Fruit fly (Drosophila melanogaster) whole organism, embryonic: Measurements from ENCODE around the gene mRpL14.

Experiments
- CG10654 ChIP-seq: fragments of 200-800 bp; sonication (Bioruptor generic); optimal IDR thresholded peaks from 2 replicates; lab custom pipeline; 2016; ENCODE audit warnings: missing biosample characterization, missing genetic modification characterization
- CG10959 ChIP-seq: fragments of 200-800 bp; sonication (Bioruptor generic); IDR thresholded peaks from 2 replicates; pipeline ENCODE4 v1.3.6; 2022; ENCODE audit warnings: missing biosample characterization, missing genetic modification characterization
- CG11504 ChIP-seq: fragments of 200-800 bp; sonication (Bioruptor generic); optimal IDR thresholded peaks from 3 replicates; lab custom pipeline; 2019; ENCODE audit warnings: missing biosample characterization, mild to moderate bottlenecking, missing genetic modification characterization, moderate library complexity
- CG11695 ChIP-seq: fragments of 200-800 bp; sonication (Bioruptor generic); IDR thresholded peaks from 3 replicates; pipeline ENCODE4 v1.3.6; 2022; ENCODE audit warnings: missing biosample characterization, missing genetic modification characterization
- CG13624 ChIP-seq: fragments of 200-800 bp; sonication (Bioruptor generic); optimal IDR thresholded peaks from 2 replicates; lab custom pipeline; 2016; ENCODE audit warnings: missing biosample characterization, missing genetic modification characterization
- CG14860 ChIP-seq: fragments of 200-800 bp; sonication (Bioruptor generic); IDR thresholded peaks from 3 replicates; pipeline ENCODE4 v1.3.6; 2022; ENCODE audit warnings: missing biosample characterization, missing genetic modification characterization; ENCODE audit not compliant: partially characterized antibody
- CG1529 ChIP-seq: fragments of 200-800 bp; sonication (Bioruptor generic); optimal IDR thresholded peaks from 3 replicates; lab custom pipeline; 2018; ENCODE audit warnings: missing biosample characterization, missing genetic modification characterization
- CG15514 ChIP-seq: fragments of 200-800 bp; sonication (Bioruptor generic); optimal IDR thresholded peaks from 3 replicates; lab custom pipeline; 2017; ENCODE audit warnings: missing biosample characterization, missing genetic modification characterization, mild to moderate bottlenecking, moderate library complexity, missing genetic modification reagents
- CG2889 ChIP-seq: fragments of 200-800 bp; sonication (Bioruptor generic); IDR thresholded peaks from 3 replicates; pipeline ENCODE4 v1.3.6; 2022; ENCODE audit warnings: missing biosample characterization, missing genetic modification characterization
- CG34376 ChIP-seq: fragments of 200-800 bp; sonication (Bioruptor generic); optimal IDR thresholded peaks from 2 replicates; lab custom pipeline; 2018; ENCODE audit warnings: missing biosample characterization, mild to moderate bottlenecking, missing genetic modification characterization
- CG5953 ChIP-seq: fragments of 200-800 bp; sonication (Bioruptor generic); IDR thresholded peaks from 2 replicates; pipeline ENCODE4 v1.3.6; 2022; ENCODE audit warnings: missing biosample characterization, missing genetic modification characterization
- CG6813 ChIP-seq: fragments of 200-800 bp; sonication (Bioruptor generic); optimal IDR thresholded peaks from 2 replicates; lab custom pipeline; 2017; ENCODE audit warnings: missing biosample characterization, missing genetic modification characterization, mild to moderate bottlenecking, moderate library complexity, missing genetic modification reagents
- CG6854 ChIP-seq: fragments of 200-800 bp; sonication (Bioruptor generic); optimal IDR thresholded peaks from 3 replicates; lab custom pipeline; 2017; ENCODE audit warnings: missing biosample characterization, mild to moderate bottlenecking, missing genetic modification characterization
- CG7928 ChIP-seq: fragments of 200-800 bp; sonication (Bioruptor generic); optimal IDR thresholded peaks from 2 replicates; lab custom pipeline; 2017; ENCODE audit warnings: missing biosample characterization, mild to moderate bottlenecking, missing genetic modification characterization
- CG7987 ChIP-seq: fragments of 200-800 bp; sonication (Bioruptor generic); optimal IDR thresholded peaks from 2 replicates; lab custom pipeline; 2018; ENCODE audit warnings: missing biosample characterization, mild to moderate bottlenecking, missing genetic modification characterization, moderate library complexity
- D19A ChIP-seq: fragments of 200-800 bp; optimal IDR thresholded peaks from 3 replicates; lab custom pipeline; 2019; ENCODE audit warnings: missing biosample characterization, mild to moderate bottlenecking, missing genetic modification characterization, moderate library complexity
- Dbx ChIP-seq: fragments of 200-800 bp; sonication (Bioruptor generic); IDR thresholded peaks from 3 replicates; pipeline ENCODE4 v1.3.6; 2022; ENCODE audit warnings: missing biosample characterization, missing genetic modification characterization
- Fer2 ChIP-seq: fragments of 200-800 bp; sonication (Bioruptor generic); optimal IDR thresholded peaks from 2 replicates; lab custom pipeline; 2018; ENCODE audit warnings: missing biosample characterization, mild to moderate bottlenecking, missing genetic modification characterization, moderate library complexity
- Hr3 ChIP-seq: fragments of 200-800 bp; sonication (Bioruptor generic); optimal IDR thresholded peaks from 3 replicates; lab custom pipeline; 2016; ENCODE audit warnings: missing biosample characterization, missing genetic modification characterization
- Hr39 ChIP-seq: fragments of >200 bp; optimal IDR thresholded peaks from 2 replicates; lab custom pipeline; 2017
- MESR4 ChIP-seq: fragments of 200-800 bp; sonication (Bioruptor generic); optimal IDR thresholded peaks from 2 replicates; lab custom pipeline; 2018; ENCODE audit warnings: missing biosample characterization, mild to moderate bottlenecking, missing genetic modification characterization, moderate library complexity
- Meics ChIP-seq: fragments of 200-800 bp; sonication (Bioruptor generic); optimal IDR thresholded peaks from 2 replicates; lab custom pipeline; 2017; ENCODE audit warnings: missing biosample characterization, mild to moderate bottlenecking, missing genetic modification characterization
- Nf-YC ChIP-seq: fragments of 200-800 bp; optimal IDR thresholded peaks from 3 replicates; lab custom pipeline; 2019; ENCODE audit warnings: missing biosample characterization, mild to moderate bottlenecking, missing genetic modification characterization, moderate library complexity
- Sox100B ChIP-seq: fragments of 200-800 bp; sonication (Bioruptor generic); optimal IDR thresholded peaks from 3 replicates; lab custom pipeline; 2018; ENCODE audit warnings: missing biosample characterization, mild to moderate bottlenecking, missing genetic modification characterization
- Sox102F ChIP-seq: fragments of 200-800 bp; sonication (Bioruptor generic); optimal IDR thresholded peaks from 2 replicates; lab custom pipeline; 2018; ENCODE audit warnings: missing biosample characterization, mild to moderate bottlenecking, missing genetic modification characterization, moderate library complexity
- Spps ChIP-seq: fragments of 200-800 bp; sonication (Bioruptor generic); optimal IDR thresholded peaks from 2 replicates; lab custom pipeline; 2018; ENCODE audit warnings: missing biosample characterization, mild to moderate bottlenecking, missing genetic modification characterization
- Taf1 ChIP-seq: fragments of 200-800 bp; sonication (Bioruptor generic); IDR thresholded peaks from 2 replicates; pipeline ENCODE4 v1.3.6; 2022; ENCODE audit warnings: missing biosample characterization, missing genetic modification characterization
- al ChIP-seq: fragments of 200-800 bp; sonication (Bioruptor generic); IDR thresholded peaks from 2 replicates; pipeline ENCODE4 v1.3.6; 2022; ENCODE audit warnings: missing biosample characterization, missing genetic modification characterization
- aop ChIP-seq: fragments of 200-800 bp; sonication (Bioruptor generic); IDR thresholded peaks from 2 replicates; pipeline ENCODE4 v1.3.6; 2022; ENCODE audit warnings: missing biosample characterization, missing genetic modification characterization
- az2 ChIP-seq: fragments of 200-800 bp; sonication (Bioruptor generic); optimal IDR thresholded peaks from 3 replicates; lab custom pipeline; 2016; ENCODE audit warnings: missing biosample characterization, missing genetic modification characterization
- bab2 ChIP-seq: fragments of 200-800 bp; sonication (Bioruptor generic); optimal IDR thresholded peaks from 2 replicates; lab custom pipeline; 2016; ENCODE audit warnings: missing biosample characterization, missing genetic modification characterization
- bowl ChIP-seq: fragments of 200-800 bp; sonication (Bioruptor generic); IDR thresholded peaks from 2 replicates; pipeline ENCODE4 v1.3.6; 2022; ENCODE audit warnings: missing biosample characterization, missing genetic modification characterization
- bsh ChIP-seq, 2 experiments: fragments of 200-800 bp; sonication (Bioruptor generic); optimal IDR thresholded peaks; 2 replicates each; lab custom pipeline; 2017 to 2018; ENCODE audit warnings: mild to moderate bottlenecking in 2 of 2, missing biosample characterization in 2 of 2, missing genetic modification characterization in 2 of 2, moderate library complexity in 1 of 2
- cad ChIP-seq: fragments of >200 bp; optimal IDR thresholded peaks from 2 replicates; lab custom pipeline; 2017; ENCODE audit warnings: missing biosample characterization, missing genetic modification characterization
- chinmo ChIP-seq: fragments of 200-800 bp; sonication (Bioruptor generic); IDR thresholded peaks from 4 replicates; pipeline ENCODE4 v1.3.6; 2022; ENCODE audit warnings: missing biosample characterization, missing genetic modification characterization; ENCODE audit not compliant: partially characterized antibody
- cwo ChIP-seq: fragments of 200-800 bp; sonication (Bioruptor generic); optimal IDR thresholded peaks from 3 replicates; lab custom pipeline; 2017; ENCODE audit warnings: missing biosample characterization, missing genetic modification characterization, mild to moderate bottlenecking, moderate library complexity, missing genetic modification reagents
- disco-r ChIP-seq: fragments of 200-800 bp; sonication (Bioruptor generic); optimal IDR thresholded peaks from 2 replicates; lab custom pipeline; 2016; ENCODE audit warnings: missing biosample characterization, missing genetic modification characterization
- eve ChIP-seq, 2 experiments: fragments of >200 bp; optimal IDR thresholded peaks; 2 replicates each; lab custom pipeline; 2017; ENCODE audit warnings: missing biosample characterization in 2 of 2, missing genetic modification characterization in 2 of 2
- fd64A ChIP-seq: fragments of 200-800 bp; sonication (Bioruptor generic); optimal IDR thresholded peaks from 3 replicates; lab custom pipeline; 2018; ENCODE audit warnings: missing biosample characterization, mild to moderate bottlenecking, missing genetic modification characterization
- fru ChIP-seq: fragments of >200 bp; optimal IDR thresholded peaks from 2 replicates; lab custom pipeline; 2017
- fu2 ChIP-seq: fragments of 200-800 bp; sonication (Bioruptor generic); optimal IDR thresholded peaks from 2 replicates; lab custom pipeline; 2016; ENCODE audit warnings: missing biosample characterization, missing genetic modification characterization
- gcm2 ChIP-seq: fragments of 200-800 bp; sonication (Bioruptor generic); optimal IDR thresholded peaks from 2 replicates; lab custom pipeline; 2016; ENCODE audit warnings: missing biosample characterization, missing genetic modification characterization
- h ChIP-seq: fragments of >200 bp; optimal IDR thresholded peaks from 2 replicates; lab custom pipeline; 2017
- hth ChIP-seq: fragments of >200 bp; optimal IDR thresholded peaks from 2 replicates; lab custom pipeline; 2017; ENCODE audit warnings: inconsistent platforms
- pho ChIP-seq: fragments of 200-800 bp; sonication (Bioruptor generic); optimal IDR thresholded peaks from 2 replicates; lab custom pipeline; 2016; ENCODE audit warnings: missing biosample characterization, missing genetic modification characterization
- pros ChIP-seq: fragments of 200-800 bp; sonication (Bioruptor generic); optimal IDR thresholded peaks from 3 replicates; lab custom pipeline; 2019; ENCODE audit warnings: missing biosample characterization, mild to moderate bottlenecking, missing genetic modification characterization, moderate library complexity
- repo ChIP-seq: fragments of 200-800 bp; sonication (Bioruptor generic); optimal IDR thresholded peaks from 2 replicates; lab custom pipeline; 2016; ENCODE audit warnings: missing biosample characterization, missing genetic modification characterization
- salm ChIP-seq: fragments of 200-800 bp; sonication (Bioruptor generic); optimal IDR thresholded peaks from 2 replicates; lab custom pipeline; 2018; ENCODE audit warnings: missing biosample characterization, mild to moderate bottlenecking, missing genetic modification characterization
- scrt ChIP-seq: fragments of 200-800 bp; sonication (Bioruptor generic); optimal IDR thresholded peaks from 2 replicates; lab custom pipeline; 2018; ENCODE audit warnings: missing biosample characterization, mild to moderate bottlenecking, missing genetic modification characterization, moderate library complexity
- slou ChIP-seq: fragments of 200-800 bp; sonication (Bioruptor generic); optimal IDR thresholded peaks from 3 replicates; lab custom pipeline; 2016; ENCODE audit warnings: missing biosample characterization, missing genetic modification characterization
- twi ChIP-seq: fragments of 200-800 bp; optimal IDR thresholded peaks from 2 replicates; lab custom pipeline; 2019; ENCODE audit warnings: missing biosample characterization, mild to moderate bottlenecking, missing genetic modification characterization, moderate library complexity
- unc-4 ChIP-seq: fragments of 200-800 bp; sonication (Bioruptor generic); IDR thresholded peaks from 2 replicates; pipeline ENCODE4 v1.3.6; 2022; ENCODE audit warnings: missing biosample characterization, missing genetic modification characterization; ENCODE audit not compliant: partially characterized antibody

The mRpL14 gene

dm6 chrX:2329312-2329711, 15.1 kb downstream of the mRpL14 start (continued):
- TF ChIP-seq scrt (GFP tag; lab: Kevin White, UChicago) (peak; percentile 56), CG15514 (GFP tag; lab: Kevin White, UChicago) (peak; percentile 26), aop (GFP tag; lab: Robert Waterston, UW) (0 out of 2 replicates have a peak, but pooled peaks have one; percentile 24), CG11695 (peak; percentile 53; the same call in 1 of the 3 replicates), repo (GFP tag; lab: Kevin White, UChicago) (peak; percentile 56), eve (GFP tag; optimal IDR thresholded peaks at IDR 0.05; lab: Kevin White, UChicago) (no peak), Nf-YC (tag; lab: Kevin White, UChicago) (peak; percentile 13), hth (lab: Kevin White, UChicago) (no peak), CG10654 (GFP tag; lab: Kevin White, UChicago) (peak; percentile 54), gcm2 (GFP tag; lab: Kevin White, UChicago) (peak; percentile 59), Spps (tag; lab: Kevin White, UChicago) (no peak), Hr3 (GFP tag; lab: Kevin White, UChicago) (peak; percentile 72), cad (GFP tag; lab: Kevin White, UChicago) (no peak), unc-4 (GFP tag; lab: Robert Waterston, UW) (no peak), CG11504 (tag; lab: Kevin White, UChicago) (peak; percentile 70), al (GFP tag; lab: Robert Waterston, UW) (peak; percentile 17; the same call in 1 of the 2 replicates), disco-r (GFP tag; lab: Kevin White, UChicago) (peak; percentile 54), Taf1 (no peak), fu2 (GFP tag; lab: Kevin White, UChicago) (peak; percentile 58), CG6854 (peak; percentile 38), CG1529 (GFP tag; lab: Kevin White, UChicago) (peak; percentile 56), CG13624 (GFP tag; lab: Kevin White, UChicago) (peak; percentile 83), Hr39 (lab: Kevin White, UChicago) (no peak), CG14860 (GFP tag; lab: Robert Waterston, UW) (no peak), twi (tag; lab: Kevin White, UChicago) (peak; percentile 9), fd64A (GFP tag; lab: Kevin White, UChicago) (no peak), cwo (GFP tag; lab: Kevin White, UChicago) (peak; percentile 62), CG6813 (GFP tag; lab: Kevin White, UChicago) (peak; percentile 33), Dbx (GFP tag; lab: Robert Waterston, UW) (peak; percentile 62; the same call in 1 of the 3 replicates), pho (GFP tag; lab: Kevin White, UChicago) (peak; percentile 72), chinmo (no peak), MESR4 (GFP tag; lab: Kevin White, UChicago) (no peak), salm (tag; lab: Kevin White, UChicago) (no peak), h (lab: Kevin White, UChicago) (no peak), CG10959 (GFP tag; lab: Robert Waterston, UW) (peak; percentile 65), CG34376 (GFP tag; lab: Kevin White, UChicago) (no peak), CG5953 (GFP tag; lab: Robert Waterston, UW) (peak; percentile 75), bsh (GFP tag; optimal IDR thresholded peaks at IDR 0.05; lab: Kevin White, UChicago) (peak in 1 of 2 experiments; percentile 85), D19A (peak; percentile 54), CG7987 (GFP tag; lab: Kevin White, UChicago) (peak; percentile 3), bowl (no peak), bab2 (GFP tag; lab: Kevin White, UChicago) (peak; percentile 86), Meics (GFP tag; lab: Kevin White, UChicago) (peak; percentile 48), fru (no peak), Sox100B (GFP tag; lab: Kevin White, UChicago) (peak; percentile 37), az2 (GFP tag; lab: Kevin White, UChicago) (peak; percentile 82), slou (GFP tag; lab: Kevin White, UChicago) (peak; percentile 64), pros (GFP tag; lab: Kevin White, UChicago) (peak; percentile 67), Sox102F (peak; percentile 75), CG2889 (GFP tag; lab: Robert Waterston, UW) (peak; percentile 59; the same call in 1 of the 3 replicates), CG7928 (GFP tag; lab: Kevin White, UChicago) (no peak), Fer2 (tag; lab: Kevin White, UChicago) (peak; percentile 2)
